Worm (Caenorhabditis elegans) whole organism, early embryonic: ENCODE data around the gene brc-2.

Experiments
- B0310.2 ChIP-seq: sonication (generic microtip); optimal IDR thresholded peaks from 2 replicates; lab custom pipeline; 2016; ENCODE audit warnings: mild to moderate bottlenecking, missing genetic modification characterization, missing compliant biosample characterization
- hmg-4 ChIP-seq: fragments of 200-800 bp; sonication (Bioruptor generic); optimal IDR thresholded peaks from 2 replicates; lab custom pipeline; 2018; ENCODE audit warnings: mild to moderate bottlenecking, missing genetic modification characterization, missing compliant biosample characterization
- scrt-1 ChIP-seq: fragments of 200-800 bp; sonication (Bioruptor generic); IDR thresholded peaks from 2 replicates; pipeline ENCODE4 v1.3.6; 2022; ENCODE audit warnings: missing genetic modification characterization, missing compliant biosample characterization

- TF ChIP-seq scrt-1 (GFP tag; lab: Robert Waterston, UW) (no peak), B0310.2 (tag; lab: Kevin White, UChicago) (no peak), hmg-4 (GFP tag; lab: Kevin White, UChicago) (no peak)
Measured at ce11 chrIII:6945747-6946146, 42.8 kb upstream of the brc-2 start, which contains the start of gene abu-13.
